Worm (Caenorhabditis elegans): Measurements from ENCODE around the gene epg-4.
A peak's percentile ranks its signal among the peaks of the same experiment; 100 is the strongest.

The epg-4 gene

DNA sequence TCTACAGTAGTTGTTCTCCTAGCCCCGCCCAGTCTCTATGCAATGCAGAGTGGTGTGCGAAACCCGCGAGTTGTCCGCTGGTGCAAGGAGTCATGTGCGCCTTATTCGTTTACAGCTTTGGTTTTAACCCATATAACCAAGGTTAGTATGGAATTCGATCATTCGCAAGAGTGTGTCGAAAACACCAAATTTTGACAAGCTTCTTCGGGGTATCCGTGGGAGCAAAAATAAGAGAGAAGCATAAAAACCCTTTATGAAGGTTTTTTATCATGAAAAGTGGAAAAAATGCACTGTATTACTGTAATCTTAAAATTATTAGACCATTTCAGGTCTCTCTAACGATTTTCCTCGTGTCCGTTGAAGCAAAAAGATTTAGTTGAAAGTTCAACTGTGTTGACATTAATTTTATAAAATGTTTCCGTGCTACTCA is 39.8 kb upstream of the epg-4 start (continued):
- TF ChIP-seq unc-62 (GFP tag; optimal IDR thresholded peaks at IDR 0.05 in 1 of 2) (peak in 1 of 2 experiments; percentile 28), unc-62 (tag; optimal IDR thresholded peaks at IDR 0.05) (no peak), T26A8.4 (GFP tag; IDR thresholded peaks at IDR 0.05) (peak; percentile 91), duxl-1 (tag; optimal IDR thresholded peaks at IDR 0.05; ENCODE audit: poor library complexity) (peak; percentile 33), lin-1 (GFP tag; IDR thresholded peaks at IDR 0.05) (0 out of 2 replicates have a peak, but pooled peaks have one; percentile 6), nhr-102 (tag; optimal IDR thresholded peaks at IDR 0.05) (peak; percentile 55), egl-43 (GFP tag; IDR thresholded peaks at IDR 0.05) (no peak), lsy-2 (tag; optimal IDR thresholded peaks at IDR 0.05) (peak in 1 of 2 experiments; percentile 56), madf-5 (GFP tag; IDR thresholded peaks at IDR 0.05) (no peak), ama-1 (optimal IDR thresholded peaks at IDR 0.05) (peak; percentile 85), dve-1 (tag; optimal IDR thresholded peaks at IDR 0.05; ENCODE audit: insufficient read depth) (peak; percentile 51), aly-2 (tag; optimal IDR thresholded peaks at IDR 0.05) (no peak), rbr-2 (tag; optimal IDR thresholded peaks at IDR 0.05) (peak; percentile 28), dmd-6 (GFP tag; IDR thresholded peaks at IDR 0.05) (no peak), Y48G9A.11 (GFP tag; IDR thresholded peaks at IDR 0.05) (peak; percentile 68; the same call in 1 of the 2 replicates), daf-19 (GFP tag; conservative IDR thresholded peaks at IDR 0.05) (0 out of 2 replicates have a peak, but pooled peaks have one; percentile 56), lin-38 (GFP tag; IDR thresholded peaks at IDR 0.05) (peak; percentile 64), lin-39 (tag; optimal IDR thresholded peaks at IDR 0.05) (no peak)

DNA sequence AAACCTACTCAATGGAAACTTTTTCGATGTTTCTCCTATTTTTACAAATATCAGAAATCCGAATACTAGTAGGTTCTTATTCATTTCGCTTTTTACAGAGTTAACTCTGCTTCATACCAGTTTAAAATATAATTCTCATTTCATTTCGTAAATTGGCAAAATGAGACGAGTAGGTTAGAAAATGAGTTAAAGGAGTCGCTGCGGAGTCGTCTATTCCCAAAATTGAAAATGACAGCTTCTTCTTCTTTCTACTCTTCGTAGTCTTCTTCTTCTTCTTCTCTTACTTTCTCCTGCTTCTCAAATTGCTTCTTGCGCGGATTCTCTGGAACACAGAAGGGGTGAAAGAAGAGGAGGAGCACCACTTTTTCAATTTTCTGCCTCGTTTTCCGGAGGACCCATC is 37.2 kb upstream of the epg-4 start, which contains the start of gene glr-2:
Gene glr-2 (minus strand): TSS at position 211 of the 400 bp plus-strand sequence.
- TF ChIP-seq D1046.2 (GFP tag; IDR thresholded peaks at IDR 0.05) = no peak
- no peak for TF ChIP-seq lin-39 (tag; optimal IDR thresholded peaks at IDR 0.05)
- TF ChIP-seq set-16 (GFP tag; IDR thresholded peaks at IDR 0.05) = no peak
- no peak for TF ChIP-seq dpl-1 (GFP tag; optimal IDR thresholded peaks at IDR 0.05)

DNA sequence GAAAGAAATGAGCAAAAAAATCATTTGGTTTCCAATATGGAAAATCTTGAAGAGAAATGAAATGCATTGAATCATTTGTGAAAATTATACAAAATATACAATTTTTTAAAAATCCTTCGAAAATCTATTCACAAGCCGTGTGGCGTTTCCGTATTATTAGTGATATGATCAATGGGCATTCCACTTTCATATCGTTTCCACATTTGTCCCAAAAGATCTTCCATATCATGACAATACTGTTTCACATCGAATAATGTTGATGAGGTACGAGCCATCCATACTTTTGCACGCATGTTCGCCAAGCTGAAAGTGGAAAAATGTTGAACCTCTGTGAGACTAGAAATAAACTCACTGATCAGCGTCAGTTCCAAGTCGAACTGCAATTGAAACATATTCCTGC is 35.6 kb upstream of the epg-4 start:
- TF ChIP-seq aha-1 (tag) = peak; percentile 91
- TF ChIP-seq daf-12 (tag; optimal IDR thresholded peaks at IDR 0.05) = no peak
- no peak for TF ChIP-seq F44E2.7 (GFP tag; IDR thresholded peaks at IDR 0.05)
- no peak for TF ChIP-seq ctbp-1 (GFP tag; IDR thresholded peaks at IDR 0.05)
- 0 out of 2 replicates have a peak, but pooled peaks have one; percentile 12 for TF ChIP-seq T26A8.4 (GFP tag; IDR thresholded peaks at IDR 0.05)

DNA sequence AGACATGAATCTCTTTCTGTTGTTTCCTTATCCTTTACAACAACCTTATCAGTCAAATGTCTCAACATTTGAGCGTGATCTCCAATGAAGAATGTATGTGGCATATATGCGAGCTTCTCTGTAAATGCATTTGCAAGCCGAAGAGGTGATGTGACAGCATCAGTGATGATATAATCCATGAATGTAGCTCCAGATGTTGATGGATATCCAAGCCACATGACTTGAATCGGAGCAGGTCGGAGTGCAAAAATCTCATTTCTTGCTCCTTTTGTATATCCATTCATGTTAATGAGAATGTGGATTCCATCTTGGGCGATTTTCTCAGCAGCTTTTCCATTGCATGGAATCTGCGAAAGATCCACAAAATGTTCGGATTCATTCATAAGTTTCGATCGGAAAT is 33.8 kb upstream of the epg-4 start:
- TF ChIP-seq aha-1 (tag) (peak; percentile 77), Y105C5A.15 (GFP tag; IDR thresholded peaks at IDR 0.05) (no peak)

DNA sequence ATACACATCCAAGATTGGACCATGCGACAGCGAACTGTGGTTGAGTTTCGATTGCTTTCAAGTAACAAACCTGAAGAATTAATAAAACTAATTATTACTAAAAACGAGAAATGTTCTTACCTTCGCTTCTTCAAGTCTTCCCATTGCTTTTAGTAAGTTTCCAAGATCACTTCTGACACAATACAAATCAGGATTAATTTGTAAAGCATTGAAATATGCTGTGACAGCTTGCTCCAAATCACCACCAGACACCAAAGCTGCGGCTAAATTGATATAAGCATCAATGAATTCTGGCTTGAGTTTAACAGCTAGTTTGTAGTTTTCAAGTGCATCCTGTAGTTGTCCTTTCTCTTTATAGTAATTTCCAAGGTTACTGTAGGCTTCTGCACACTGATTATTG is 31.8 kb upstream of the epg-4 start:
- peak; percentile 91 for TF ChIP-seq aha-1 (tag)
- no peak for TF ChIP-seq ceh-44 (GFP tag; IDR thresholded peaks at IDR 0.05)
- TF ChIP-seq unc-62 (GFP tag; optimal IDR thresholded peaks at IDR 0.05 in 1 of 2) = peak in 1 of 2 experiments; percentile 54
- no peak for TF ChIP-seq unc-62 (tag; optimal IDR thresholded peaks at IDR 0.05)

DNA sequence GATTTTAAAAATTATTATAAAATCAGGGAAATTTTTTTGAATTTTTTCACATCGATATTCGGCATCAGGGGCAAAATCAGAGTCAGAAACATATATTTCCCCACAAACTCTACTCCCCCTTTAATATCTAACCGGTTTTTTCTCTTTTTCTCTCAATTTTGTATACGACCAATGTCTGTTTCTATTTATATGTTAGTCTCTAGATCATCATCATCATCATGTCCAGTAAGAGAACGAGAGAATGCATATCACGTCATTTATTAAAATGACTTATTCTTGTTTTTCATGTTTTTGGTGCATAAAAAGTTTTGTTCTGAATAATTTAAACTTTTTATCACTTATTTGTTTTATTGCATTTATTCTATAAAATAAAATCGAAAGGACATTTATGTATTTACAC is 29.4 kb upstream of the epg-4 start:
- TF ChIP-seq mdt-29 (GFP tag; IDR thresholded peaks at IDR 0.05) (no peak), T26A8.4 (GFP tag; IDR thresholded peaks at IDR 0.05) (0 out of 2 replicates have a peak, but pooled peaks have one; percentile 7), ctbp-1 (GFP tag; IDR thresholded peaks at IDR 0.05) (0 out of 2 replicates have a peak, but pooled peaks have one; percentile 37), mep-1 (tag; optimal IDR thresholded peaks at IDR 0.05) (peak; percentile 2)

DNA sequence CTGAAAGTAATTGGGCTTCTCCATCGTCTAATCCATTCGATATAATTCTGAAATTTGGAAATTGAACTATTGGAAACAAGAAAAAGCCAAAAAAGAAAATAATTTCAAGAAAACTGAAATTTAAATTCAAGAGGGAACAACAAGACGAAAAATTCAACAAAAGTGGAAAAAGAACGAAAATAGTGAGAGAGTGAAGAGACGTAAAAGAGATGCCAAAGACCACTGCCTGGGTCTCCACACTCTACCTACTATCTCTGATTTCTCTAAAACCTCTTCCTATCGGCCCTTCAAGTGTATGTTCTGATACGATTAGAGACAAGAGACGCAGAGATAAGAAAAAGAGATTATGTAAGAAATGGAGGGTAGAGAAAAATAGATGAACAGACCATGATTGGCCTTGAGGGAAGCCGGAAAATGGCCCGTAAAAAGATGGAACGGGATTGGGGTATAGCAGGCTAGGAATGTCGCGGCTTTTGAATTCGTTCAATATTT is 28.2 kb upstream of the epg-4 start, which contains the start of gene ogt-1:
Gene ogt-1 (minus strand): TSS at position 51 of the 492 bp plus-strand sequence.
- TF ChIP-seq ctbp-1 (GFP tag; IDR thresholded peaks at IDR 0.05) (peak; percentile 84), nhr-76 (tag; optimal IDR thresholded peaks at IDR 0.05) (peak; percentile 25), Y105C5A.15 (GFP tag; IDR thresholded peaks at IDR 0.05) (no peak), saeg-2 (GFP tag; IDR thresholded peaks at IDR 0.05) (0 out of 2 replicates have a peak, but pooled peaks have one; percentile 37), nhr-11 (tag; optimal IDR thresholded peaks at IDR 0.05) (peak; percentile 47), nhr-77 (tag; optimal IDR thresholded peaks at IDR 0.05) (peak; percentile 17), fos-1 (tag; optimal IDR thresholded peaks at IDR 0.05) (no peak), hmg-1.1 (GFP tag; IDR thresholded peaks at IDR 0.05) (peak; percentile 82), madf-9 (GFP tag; conservative IDR thresholded peaks at IDR 0.05) (peak; percentile 25; the same call in 1 of the 2 replicates), D1046.2 (GFP tag; IDR thresholded peaks at IDR 0.05) (no peak), daf-16 (GFP tag; optimal IDR thresholded peaks at IDR 0.05) (peak in 1 of 2 experiments; percentile 24), daf-16 (tag; optimal IDR thresholded peaks at IDR 0.05) (peak; percentile 82), nhr-6 (tag; optimal IDR thresholded peaks at IDR 0.05) (peak; percentile 92), R02D3.7 (tag; optimal IDR thresholded peaks at IDR 0.05) (no peak), dpl-1 (GFP tag; optimal IDR thresholded peaks at IDR 0.05) (peak; percentile 61), dve-1 (tag; optimal IDR thresholded peaks at IDR 0.05; ENCODE audit: insufficient read depth) (peak; percentile 89)
